Worm (Caenorhabditis elegans) whole organism, early embryonic: Measurements from ENCODE around the gene perm-3.
A peak's percentile ranks its signal among the peaks of the same experiment; 100 is the strongest.

Experiments
- B0310.2 ChIP-seq: sonication (generic microtip); optimal IDR thresholded peaks from 2 replicates; lab custom pipeline; 2016; ENCODE audit warnings: mild to moderate bottlenecking, missing genetic modification characterization, missing compliant biosample characterization
- F13C5.2 ChIP-seq: sonication (generic microtip); optimal IDR thresholded peaks from 2 replicates; lab custom pipeline; 2017; ENCODE audit warnings: mild to moderate bottlenecking, missing genetic modification characterization, inconsistent platforms, missing compliant biosample characterization
- aly-1 ChIP-seq: sonication (generic microtip); optimal IDR thresholded peaks from 2 replicates; lab custom pipeline; 2016; ENCODE audit warnings: missing genetic modification characterization, missing compliant biosample characterization
- ama-1 ChIP-seq: fragments of 150-350 bp; optimal IDR thresholded peaks from 2 replicates; lab custom pipeline; 2014
- ceh-13 ChIP-seq: fragments of 200-800 bp; sonication (Bioruptor generic); optimal IDR thresholded peaks from 2 replicates; lab custom pipeline; 2018; ENCODE audit warnings: mild to moderate bottlenecking, missing genetic modification characterization, missing compliant biosample characterization
- ceh-36 ChIP-seq: sonication (generic microtip); optimal IDR thresholded peaks from 2 replicates; lab custom pipeline; 2016; ENCODE audit warnings: missing genetic modification characterization, inconsistent platforms, missing compliant biosample characterization
- ets-7 ChIP-seq: sonication (generic microtip); optimal IDR thresholded peaks from 2 replicates; lab custom pipeline; 2016; ENCODE audit warnings: missing genotype, missing genetic modification characterization, missing compliant biosample characterization
- flt-1 ChIP-seq: fragments of 200-800 bp; sonication (Bioruptor generic); IDR thresholded peaks from 2 replicates; pipeline ENCODE4 v1.3.6; 2022; ENCODE audit warnings: missing genetic modification characterization, missing compliant biosample characterization
- hmbx-1 ChIP-seq: sonication (generic microtip); optimal IDR thresholded peaks from 2 replicates; lab custom pipeline; 2016; ENCODE audit warnings: mild to moderate bottlenecking, missing genetic modification characterization, missing compliant biosample characterization
- hmg-4 ChIP-seq: fragments of 200-800 bp; sonication (Bioruptor generic); optimal IDR thresholded peaks from 2 replicates; lab custom pipeline; 2018; ENCODE audit warnings: mild to moderate bottlenecking, missing genetic modification characterization, missing compliant biosample characterization
- hnd-1 ChIP-seq: sonication (generic microtip); optimal IDR thresholded peaks from 2 replicates; lab custom pipeline; 2016; ENCODE audit warnings: missing genetic modification characterization, missing compliant biosample characterization
- pes-1 ChIP-seq: fragments of 200-800 bp; sonication (Bioruptor generic); IDR thresholded peaks from 2 replicates; pipeline ENCODE4 v1.3.6; 2022; ENCODE audit warnings: missing genetic modification reagents, missing genetic modification characterization, missing compliant biosample characterization
- scrt-1 ChIP-seq: fragments of 200-800 bp; sonication (Bioruptor generic); IDR thresholded peaks from 2 replicates; pipeline ENCODE4 v1.3.6; 2022; ENCODE audit warnings: missing genetic modification characterization, missing compliant biosample characterization
- sea-1 ChIP-seq: fragments of 200-800 bp; sonication (Bioruptor generic); conservative IDR thresholded peaks from 2 replicates; pipeline ENCODE4 v1.3.6; 2022; ENCODE audit warnings: missing genetic modification characterization, missing compliant biosample characterization
- tbx-11 ChIP-seq: fragments of 200-800 bp; sonication (Bioruptor generic); IDR thresholded peaks from 2 replicates; pipeline ENCODE4 v1.3.6; 2022; ENCODE audit warnings: missing genetic modification characterization, missing compliant biosample characterization
- tbx-37 ChIP-seq: fragments of 200-800 bp; sonication (Bioruptor generic); conservative IDR thresholded peaks from 2 replicates; pipeline ENCODE4 v1.3.6; 2022; ENCODE audit warnings: missing genetic modification reagents, missing genetic modification characterization, missing compliant biosample characterization
- tra-4 ChIP-seq: sonication (generic microtip); optimal IDR thresholded peaks from 2 replicates; lab custom pipeline; 2017; ENCODE audit warnings: missing genetic modification characterization, missing compliant biosample characterization

perm-3 gene

DNA sequence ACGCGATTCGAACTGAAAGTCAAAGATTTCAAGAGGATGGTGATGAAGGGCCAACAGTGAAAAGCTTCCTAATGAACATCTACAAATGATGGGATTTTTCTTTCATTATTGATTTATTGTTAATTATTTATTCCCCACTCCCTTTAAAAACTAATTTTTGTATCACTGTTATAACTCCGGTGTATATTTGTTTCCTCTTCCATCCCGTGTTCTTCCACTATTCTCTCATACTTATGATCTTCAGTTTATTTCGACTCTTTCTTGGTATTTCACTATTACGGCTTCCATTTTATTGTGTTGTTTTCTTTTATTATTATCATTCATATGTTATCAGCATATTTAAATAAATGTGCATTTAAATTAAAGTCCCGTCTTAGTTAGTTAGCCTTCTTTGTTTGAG lies 20.3 kb downstream of the perm-3 start:
- no peak for TF ChIP-seq scrt-1 (GFP tag; lab: Robert Waterston, UW)
- TF ChIP-seq ets-7 (tag; lab: Kevin White, UChicago) = no peak
- no peak for TF ChIP-seq aly-1 (tag; lab: Kevin White, UChicago)
- TF ChIP-seq ama-1 = no peak
- no peak for TF ChIP-seq hmg-4 (GFP tag; lab: Kevin White, UChicago)
- TF ChIP-seq ceh-13 = no peak
- TF ChIP-seq hnd-1 (tag; lab: Kevin White, UChicago) = no peak
- no peak for TF ChIP-seq flt-1 (GFP tag; lab: Robert Waterston, UW)
- TF ChIP-seq B0310.2 (tag; lab: Kevin White, UChicago) = no peak
- TF ChIP-seq tbx-37 (GFP tag; lab: Robert Waterston, UW) = no peak
- no peak for TF ChIP-seq tbx-11
- TF ChIP-seq F13C5.2 (tag; lab: Kevin White, UChicago) = no peak
- no peak for TF ChIP-seq tra-4
- TF ChIP-seq sea-1 (GFP tag; lab: Robert Waterston, UW) = no peak
- TF ChIP-seq hmbx-1 (tag; lab: Kevin White, UChicago) = no peak
- TF ChIP-seq ceh-36 (tag; lab: Kevin White, UChicago) = no peak
- no peak for TF ChIP-seq pes-1 (GFP tag; lab: Robert Waterston, UW)

ce11 chrIV:5370914-5371313 lies 23.7 kb downstream of the perm-3 start:
- TF ChIP-seq aly-1 (tag; lab: Kevin White, UChicago) (no peak), hmbx-1 (tag; lab: Kevin White, UChicago) (peak; percentile 2), hnd-1 (tag; lab: Kevin White, UChicago) (peak; percentile 25), B0310.2 (tag; lab: Kevin White, UChicago) (no peak), flt-1 (GFP tag; lab: Robert Waterston, UW) (peak; percentile 52; the same call in 1 of the 2 replicates), hmg-4 (GFP tag; lab: Kevin White, UChicago) (peak; percentile 9), ceh-13 (peak; percentile 39), F13C5.2 (tag; lab: Kevin White, UChicago) (peak; percentile 72), scrt-1 (GFP tag; lab: Robert Waterston, UW) (0 out of 2 replicates have a peak, but pooled peaks have one; percentile 33), tbx-11 (0 out of 2 replicates have a peak, but pooled peaks have one; percentile 45), pes-1 (GFP tag; lab: Robert Waterston, UW) (peak; percentile 81), tbx-37 (GFP tag; lab: Robert Waterston, UW) (0 out of 2 replicates have a peak, but pooled peaks have one; percentile 32), ama-1 (no peak), sea-1 (GFP tag; lab: Robert Waterston, UW) (peak; percentile 53; the same call in 1 of the 2 replicates), ceh-36 (tag; lab: Kevin White, UChicago) (no peak), tra-4 (no peak), ets-7 (tag; lab: Kevin White, UChicago) (peak; percentile 56)

DNA sequence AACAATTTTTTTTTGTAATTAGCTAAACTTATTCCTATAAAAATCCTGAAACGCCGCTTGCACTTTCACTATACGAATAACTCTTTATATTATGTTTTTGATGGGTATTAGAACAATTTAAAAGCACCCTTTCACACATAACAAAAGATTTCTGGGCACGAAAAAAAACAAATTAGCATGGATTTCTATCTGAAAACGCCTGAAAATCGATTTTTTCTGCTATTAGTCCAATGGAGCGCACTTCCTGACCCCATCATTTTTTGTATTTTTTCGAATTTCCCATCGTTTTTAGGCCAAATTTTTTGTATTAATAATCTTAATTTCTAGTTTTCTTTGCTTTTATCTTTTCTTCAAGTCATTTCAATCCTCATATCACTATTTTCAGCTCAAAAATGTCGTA lies 25.2 kb downstream of the perm-3 start, which contains the start of gene F41H10.3:
Gene F41H10.3, plus strand, starts transcription at position 388 of the 400 bp plus-strand sequence.
- TF ChIP-seq pes-1 (GFP tag; lab: Robert Waterston, UW) (no peak), ets-7 (tag; lab: Kevin White, UChicago) (no peak), scrt-1 (GFP tag; lab: Robert Waterston, UW) (no peak), B0310.2 (tag; lab: Kevin White, UChicago) (no peak), hmg-4 (GFP tag; lab: Kevin White, UChicago) (no peak), hmbx-1 (tag; lab: Kevin White, UChicago) (no peak)

DNA sequence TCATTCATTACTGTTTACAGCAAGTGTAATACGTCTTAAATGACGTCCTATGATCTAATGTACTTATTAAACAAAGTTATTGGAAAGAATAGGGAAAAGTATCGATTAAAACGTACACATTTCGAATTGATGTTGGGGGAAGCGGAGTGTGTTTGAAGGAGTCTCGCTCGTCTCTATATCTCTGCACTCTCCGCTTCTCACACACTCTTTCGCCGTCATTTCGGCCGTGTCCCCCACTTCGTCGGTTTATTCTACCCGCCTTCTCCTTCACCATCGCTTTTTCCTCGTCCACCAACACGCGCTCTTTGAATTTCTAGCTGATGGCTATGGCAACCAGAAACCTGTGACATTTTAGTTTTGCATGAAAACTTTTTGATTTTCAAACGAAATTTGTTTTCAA lies 25.7 kb downstream of the perm-3 start:
- no peak for TF ChIP-seq ceh-13
- TF ChIP-seq aly-1 (tag; lab: Kevin White, UChicago) = peak; percentile 33

ce11 chrIV:5367899-5368298 lies 26.7 kb downstream of the perm-3 start:
- no peak for TF ChIP-seq tra-4
- no peak for TF ChIP-seq scrt-1 (GFP tag; lab: Robert Waterston, UW)
- TF ChIP-seq B0310.2 (tag; lab: Kevin White, UChicago) = no peak
- no peak for TF ChIP-seq ets-7 (tag; lab: Kevin White, UChicago)
- TF ChIP-seq hnd-1 (tag; lab: Kevin White, UChicago) = no peak
- TF ChIP-seq sea-1 (GFP tag; lab: Robert Waterston, UW) = no peak
- TF ChIP-seq ceh-13 = no peak
- no peak for TF ChIP-seq tbx-11
- no peak for TF ChIP-seq flt-1 (GFP tag; lab: Robert Waterston, UW)
- TF ChIP-seq ceh-36 (tag; lab: Kevin White, UChicago) = no peak
- no peak for TF ChIP-seq hmg-4 (GFP tag; lab: Kevin White, UChicago)

- TF ChIP-seq aly-1 (tag; lab: Kevin White, UChicago) (no peak), ets-7 (tag; lab: Kevin White, UChicago) (no peak), tra-4 (no peak), ceh-36 (tag; lab: Kevin White, UChicago) (no peak), scrt-1 (GFP tag; lab: Robert Waterston, UW) (no peak), hnd-1 (tag; lab: Kevin White, UChicago) (no peak), pes-1 (GFP tag; lab: Robert Waterston, UW) (no peak), sea-1 (GFP tag; lab: Robert Waterston, UW) (no peak), tbx-11 (no peak), F13C5.2 (tag; lab: Kevin White, UChicago) (no peak), B0310.2 (tag; lab: Kevin White, UChicago) (no peak)
Observed at ce11 chrIV:5366567-5366966, 28.0 kb downstream of the perm-3 start, which contains the start of gene sand-1. Gene sand-1, plus strand, starts transcription at chrIV:5366867.

- no peak for TF ChIP-seq ama-1
- TF ChIP-seq flt-1 (GFP tag; lab: Robert Waterston, UW) = no peak
Observed at ce11 chrIV:5364135-5364609, 30.4 kb downstream of the perm-3 start, which contains the start of the genes hda-6 and F41H10.4. Gene hda-6, minus strand, starts transcription at chrIV:5364306. Gene F41H10.4, plus strand, starts transcription at chrIV:5364559.
